Worm (Caenorhabditis elegans) whole organism, dauer: ENCODE measurements around the gene sysm-1.

Experiments
- unc-62 ChIP-seq: sonication (generic microtip); optimal IDR thresholded peaks from 2 replicates; lab custom pipeline; 2017; ENCODE audit warnings: missing biosample characterization, missing genetic modification reagents, missing genetic modification characterization

sysm-1 gene

ce11 chrII:9111471-9112016 lies 28.6 kb upstream of the sysm-1 start:
- TF ChIP-seq unc-62 (GFP tag; lab: Kevin White, UChicago): no peak

- TF ChIP-seq unc-62 (GFP tag; lab: Kevin White, UChicago): no peak
Observed at ce11 chrII:9108905-9109551, 26.0 kb upstream of the sysm-1 start, which contains the start of gene T24H10.4. Gene T24H10.4, plus strand, starts transcription at chrII:9109534.

- TF ChIP-seq unc-62 (GFP tag; lab: Kevin White, UChicago): no peak
Observed at ce11 chrII:9108443-9108842, 25.4 kb upstream of the sysm-1 start, which contains the start of gene dnj-23. Gene dnj-23, minus strand, starts transcription at chrII:9108600.

DNA sequence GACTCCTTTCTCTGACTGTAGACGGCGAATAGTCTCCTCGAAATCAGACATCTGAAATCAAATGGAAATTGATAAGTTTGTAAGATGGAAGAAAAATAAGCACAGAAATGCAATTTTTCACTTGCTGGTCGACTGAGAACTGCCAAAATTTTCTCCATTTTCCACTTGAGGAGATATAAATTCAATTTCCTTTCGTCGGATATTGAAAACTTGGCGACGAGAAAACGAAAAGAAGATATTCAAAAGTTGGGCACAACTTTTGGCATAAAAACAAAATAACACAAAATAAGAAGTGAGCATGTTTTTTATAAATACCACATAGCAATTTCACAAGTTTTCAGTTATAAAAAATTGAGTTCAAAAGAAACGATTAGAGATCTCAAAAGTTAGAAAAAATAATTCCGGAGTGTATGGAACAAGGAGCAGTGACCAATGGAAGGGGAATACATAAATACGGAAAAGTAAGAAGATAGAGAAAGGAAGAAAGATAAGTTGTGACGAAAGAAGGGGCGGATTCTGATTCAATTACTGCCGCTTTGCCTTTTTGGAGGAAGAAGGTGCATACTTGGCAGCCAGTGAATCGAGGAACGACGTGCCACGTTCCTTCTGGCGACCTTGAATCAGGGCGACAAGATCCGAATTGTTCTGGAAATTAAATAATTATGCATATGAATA lies 24.2 kb upstream of the sysm-1 start, which contains the start of gene dyrb-1:
TSS of gene dyrb-1 (minus strand) at position 51 of the 675 bp plus-strand sequence.
- no peak for TF ChIP-seq unc-62 (GFP tag; lab: Kevin White, UChicago)

ce11 chrII:9100798-9101197 lies 17.8 kb upstream of the sysm-1 start, which contains the start of gene T24H10.5:
Gene T24H10.5, plus strand, starts transcription at chrII:9101098.
- no peak for TF ChIP-seq unc-62 (GFP tag; lab: Kevin White, UChicago)

ce11 chrII:9099017-9099416 lies 16.0 kb upstream of the sysm-1 start, which contains the start of gene T24H10.1:
Gene T24H10.1, plus strand, starts transcription at chrII:9099371.
- TF ChIP-seq unc-62 (GFP tag; lab: Kevin White, UChicago): no peak

- no peak for TF ChIP-seq unc-62 (GFP tag; lab: Kevin White, UChicago)
Observed at ce11 chrII:9098505-9098904, 15.5 kb upstream of the sysm-1 start, which contains the start of gene clh-5. Gene clh-5, minus strand, starts transcription at chrII:9098605.

DNA sequence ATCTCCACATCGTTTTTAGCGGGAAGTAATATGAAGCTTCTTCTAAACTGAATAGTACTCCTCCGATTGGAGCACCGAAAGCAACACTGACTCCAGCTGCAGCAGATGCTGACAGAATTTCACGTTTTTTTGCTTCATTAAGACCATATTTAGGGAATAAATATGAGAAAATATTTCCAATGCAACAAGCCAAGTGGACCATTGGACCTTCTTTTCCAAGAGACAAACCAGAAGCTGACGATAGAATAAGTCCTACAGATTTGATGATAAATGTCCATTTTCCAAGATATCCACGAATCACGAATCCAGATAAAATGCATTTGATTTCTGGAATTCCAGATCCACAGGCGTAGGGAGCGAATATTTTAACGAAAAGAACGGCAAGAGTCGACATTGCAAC lies 14.3 kb upstream of the sysm-1 start:
- TF ChIP-seq unc-62 (GFP tag; lab: Kevin White, UChicago): no peak

DNA sequence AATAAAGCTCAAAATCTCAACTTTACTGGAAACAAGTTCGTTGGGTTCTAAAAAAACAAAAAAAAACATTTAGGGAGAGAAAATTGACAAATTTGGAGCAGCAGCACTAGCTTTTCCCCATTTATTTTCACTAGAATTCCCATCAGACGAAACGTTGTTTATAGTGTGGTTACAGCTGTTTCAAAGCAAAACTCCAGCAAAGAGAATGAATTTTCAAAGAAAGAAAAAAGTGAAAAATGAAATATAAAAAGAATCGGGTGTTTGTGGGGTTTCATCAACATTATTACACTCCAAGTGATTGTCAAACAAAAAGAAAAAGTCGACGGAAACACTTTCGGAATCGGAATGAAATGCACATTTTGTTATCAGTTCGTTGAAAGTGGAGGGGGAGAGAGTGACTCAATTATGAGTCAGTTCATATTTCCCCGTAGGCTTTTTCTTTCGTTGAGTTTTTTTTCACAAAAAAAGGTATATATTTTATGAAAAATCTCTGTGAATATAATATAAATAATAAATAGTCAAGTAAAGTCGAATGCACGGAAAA lies 11.3 kb upstream of the sysm-1 start:
- TF ChIP-seq unc-62 (GFP tag; lab: Kevin White, UChicago): no peak

DNA sequence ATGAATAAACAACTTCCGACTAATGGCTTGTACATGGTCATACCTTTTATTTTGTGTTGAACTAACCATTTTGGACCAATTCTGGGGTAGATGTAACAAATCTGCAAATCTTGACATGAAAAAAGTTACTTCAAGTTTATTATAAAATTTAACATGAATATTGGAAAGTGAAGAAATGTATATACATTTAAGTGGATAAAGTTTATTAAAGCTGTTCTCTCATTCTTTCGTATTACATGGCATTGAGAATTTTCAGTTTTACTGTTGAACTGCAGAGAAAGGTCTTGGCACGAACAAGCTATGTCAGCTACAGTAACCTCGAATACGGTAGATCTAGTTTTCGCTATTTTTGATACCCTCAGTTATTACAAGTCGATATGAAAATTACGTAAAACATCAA lies 10.6 kb upstream of the sysm-1 start, which contains the start of gene C07H4.1:
TSS of gene C07H4.1 (minus strand) at position 101 of the 400 bp plus-strand sequence.
- no peak for TF ChIP-seq unc-62 (GFP tag; lab: Kevin White, UChicago)

ce11 chrII:9092910-9093309 lies 9.9 kb upstream of the sysm-1 start:
- TF ChIP-seq unc-62 (GFP tag; lab: Kevin White, UChicago): no peak

ce11 chrII:9086308-9086707 lies 3.3 kb upstream of the sysm-1 start, which contains the start of gene hlh-3:
Gene hlh-3, plus strand, starts transcription at chrII:9086608.
- no peak for TF ChIP-seq unc-62 (GFP tag; lab: Kevin White, UChicago)

ce11 chrII:9078351-9078750 lies 4.6 kb downstream of the sysm-1 start:
- TF ChIP-seq unc-62 (GFP tag; lab: Kevin White, UChicago): no peak

DNA sequence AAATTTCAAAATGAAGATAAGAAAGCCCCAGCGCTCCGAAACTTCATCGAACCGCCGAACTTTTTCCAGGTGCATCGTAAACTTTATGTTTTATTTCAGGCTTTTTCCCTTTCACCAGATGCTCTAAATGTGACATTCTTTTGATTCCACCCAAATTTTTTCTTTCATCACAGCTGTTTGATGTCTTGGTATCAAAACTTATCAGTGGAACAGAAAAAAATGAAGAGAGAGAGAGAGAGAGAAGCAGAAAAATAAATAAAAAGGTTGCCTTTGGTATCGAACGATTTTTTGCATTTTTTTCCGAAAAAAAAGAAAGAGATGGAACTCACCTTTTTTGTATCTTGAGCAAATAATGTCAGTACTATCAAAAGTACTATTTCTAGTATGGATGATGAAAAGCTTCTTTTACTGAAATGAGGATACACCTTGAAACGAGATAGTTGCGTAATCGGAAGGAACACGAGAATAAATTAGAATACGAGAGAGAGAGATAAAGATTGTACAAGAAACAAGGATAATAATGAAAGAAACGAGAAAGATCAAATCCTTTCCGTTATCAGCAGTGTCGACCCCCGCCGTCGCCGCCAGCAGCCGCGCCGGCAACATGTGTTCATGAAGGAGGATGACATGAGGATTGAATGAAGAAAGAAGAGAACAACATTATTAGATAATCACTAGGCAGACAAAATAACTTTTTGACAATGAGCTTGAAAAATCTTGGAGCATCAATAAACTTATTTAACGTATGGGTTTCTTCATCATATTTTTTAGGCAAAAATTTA lies 6.7 kb downstream of the sysm-1 start:
- no peak for TF ChIP-seq unc-62 (GFP tag; lab: Kevin White, UChicago)

DNA sequence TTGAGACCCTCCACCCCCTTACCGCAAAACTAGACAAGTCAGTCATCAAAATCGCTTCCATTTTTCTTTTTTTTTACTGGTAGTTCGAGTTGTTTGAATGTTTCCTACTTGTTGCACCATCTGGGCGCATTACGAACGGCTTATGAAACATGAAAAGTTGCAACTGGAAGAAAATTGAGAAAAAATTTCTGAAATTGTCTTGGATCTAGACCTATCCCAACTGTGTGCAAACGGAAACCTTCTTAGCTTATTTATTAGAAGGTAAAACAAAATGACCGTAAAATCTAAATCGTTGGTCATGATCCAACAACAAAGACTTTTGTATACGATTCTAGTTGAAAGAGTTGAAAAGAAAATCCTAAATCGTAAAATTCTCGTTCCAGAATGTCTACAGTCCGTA lies 8.5 kb downstream of the sysm-1 start:
- TF ChIP-seq unc-62 (GFP tag; lab: Kevin White, UChicago): no peak
